Fruit fly (Drosophila melanogaster): ENCODE results near the gene wkd.

The wkd gene

dm6 chr3R:11581340-11582252, at the start of gene wkd (continued):
- TF ChIP-seq Awh (GFP tag; IDR thresholded peaks at IDR 0.05) = no peak
- TF ChIP-seq CG7357 (GFP tag; IDR thresholded peaks at IDR 0.05) = no peak
- TF ChIP-seq ro (GFP tag; IDR thresholded peaks at IDR 0.05) = no peak
- peak; percentile 29; the same call in 1 of the 2 replicates for TF ChIP-seq GATAe (GFP tag; conservative IDR thresholded peaks at IDR 0.05)
- no peak for TF ChIP-seq al (GFP tag; IDR thresholded peaks at IDR 0.05)
- TF ChIP-seq tna (GFP tag; IDR thresholded peaks at IDR 0.05; ENCODE audit: partially characterized antibody) = peak; percentile 75; the same call in 1 of the 2 replicates
- no peak for TF ChIP-seq CG16863 (GFP tag; optimal IDR thresholded peaks at IDR 0.05)
- no peak for TF ChIP-seq CG30431 (GFP tag; optimal IDR thresholded peaks at IDR 0.05)
- peak; percentile 64 for TF ChIP-seq grn (GFP tag; optimal IDR thresholded peaks at IDR 0.05)
- TF ChIP-seq CG1832 (GFP tag; optimal IDR thresholded peaks at IDR 0.05) = no peak
- no peak for TF ChIP-seq Six4 (GFP tag; optimal IDR thresholded peaks at IDR 0.05)
- TF ChIP-seq phol (tag; optimal IDR thresholded peaks at IDR 0.05) = peak; percentile 26
- TF ChIP-seq CG8388 (GFP tag; optimal IDR thresholded peaks at IDR 0.05) = no peak
- TF ChIP-seq ato (GFP tag; IDR thresholded peaks at IDR 0.05; ENCODE audit: partially characterized antibody) = peak; percentile 77; the same call in 1 of the 2 replicates
- TF ChIP-seq CG10565 (GFP tag; optimal IDR thresholded peaks at IDR 0.05) = no peak
- no peak for TF ChIP-seq dmrt99B (tag; optimal IDR thresholded peaks at IDR 0.05)
- TF ChIP-seq TFAM (GFP tag; optimal IDR thresholded peaks at IDR 0.05) = no peak
- TF ChIP-seq Abd-B (GFP tag; optimal IDR thresholded peaks at IDR 0.05) = peak; percentile 15
- no peak for TF ChIP-seq CG1024 (GFP tag; IDR thresholded peaks at IDR 0.05)
- TF ChIP-seq vnd (GFP tag; IDR thresholded peaks at IDR 0.05; ENCODE audit: partially characterized antibody) = peak; percentile 69
- TF ChIP-seq inv (GFP tag; IDR thresholded peaks at IDR 0.05; ENCODE audit: partially characterized antibody) = peak; percentile 78
- TF ChIP-seq pzg (GFP tag; optimal IDR thresholded peaks at IDR 0.05) = peak; percentile 86
- no peak for TF ChIP-seq CG5180 (GFP tag; optimal IDR thresholded peaks at IDR 0.05)
- peak; percentile 90 for TF ChIP-seq Dref (GFP tag; IDR thresholded peaks at IDR 0.05)
- TF ChIP-seq stc (GFP tag; IDR thresholded peaks at IDR 0.05) = no peak
- TF ChIP-seq CG2129 (GFP tag; IDR thresholded peaks at IDR 0.05; ENCODE audit: partially characterized antibody) = peak; percentile 50; the same call in 1 of the 2 replicates
- no peak for TF ChIP-seq onecut (GFP tag; IDR thresholded peaks at IDR 0.05)
- no peak for TF ChIP-seq CG10959 (GFP tag; IDR thresholded peaks at IDR 0.05)
- TF ChIP-seq CG6854 (GFP tag; optimal IDR thresholded peaks at IDR 0.05) = no peak
- peak; percentile 53; the same call in 1 of the 2 replicates for TF ChIP-seq nerfin-2 (GFP tag; IDR thresholded peaks at IDR 0.05; ENCODE audit: partially characterized antibody)
- TF ChIP-seq CG14860 (GFP tag; IDR thresholded peaks at IDR 0.05; ENCODE audit: partially characterized antibody) = peak; percentile 70
- TF ChIP-seq Blimp-1 (GFP tag; optimal IDR thresholded peaks at IDR 0.05) = no peak
- TF ChIP-seq dm (GFP tag; optimal IDR thresholded peaks at IDR 0.05) = peak; percentile 41
- TF ChIP-seq bbx (GFP tag; IDR thresholded peaks at IDR 0.05; ENCODE audit: partially characterized antibody) = peak; percentile 87
- TF ChIP-seq dimm (GFP tag; IDR thresholded peaks at IDR 0.05) = no peak
- TF ChIP-seq CG17912 (GFP tag; optimal IDR thresholded peaks at IDR 0.05) = no peak
- TF ChIP-seq HLH54F (GFP tag; optimal IDR thresholded peaks at IDR 0.05) = peak; percentile 1
- no peak for TF ChIP-seq Tbp (GFP tag; optimal IDR thresholded peaks at IDR 0.05)
- TF ChIP-seq unc-4 (GFP tag; IDR thresholded peaks at IDR 0.05; ENCODE audit: partially characterized antibody) = peak; percentile 88
- no peak for TF ChIP-seq Xbp1 (GFP tag; optimal IDR thresholded peaks at IDR 0.05)
- TF ChIP-seq Ets97D (GFP tag; optimal IDR thresholded peaks at IDR 0.05) = peak; percentile 63
- no peak for TF ChIP-seq Deaf1 (tag; optimal IDR thresholded peaks at IDR 0.05)
- no peak for TF ChIP-seq cas (GFP tag; IDR thresholded peaks at IDR 0.05)
- peak; percentile 79 for TF ChIP-seq Sin3A (optimal IDR thresholded peaks at IDR 0.05)
- TF ChIP-seq wek (GFP tag; optimal IDR thresholded peaks at IDR 0.05) = no peak
- TF ChIP-seq cato (GFP tag; optimal IDR thresholded peaks at IDR 0.05; ENCODE audit: borderline replicate concordance) = no peak
- no peak for TF ChIP-seq dati (GFP tag; IDR thresholded peaks at IDR 0.05)
- TF ChIP-seq nmo (GFP tag; optimal IDR thresholded peaks at IDR 0.05) = peak; percentile 37

Measured in whole organism, embryonic.